Fruit fly (Drosophila melanogaster): ENCODE results near the gene COX4.
A peak's percentile ranks its signal among the peaks of the same experiment; 100 is the strongest.

Gene COX4

dm6 chr2L:19947992-19948524 is 10.5 kb upstream of the COX4 start (continued):
- TF ChIP-seq maf-S (GFP tag; optimal IDR thresholded peaks at IDR 0.05): no peak
- no peak for TF ChIP-seq tap (tag; optimal IDR thresholded peaks at IDR 0.05)
- TF ChIP-seq CG8281 (tag; optimal IDR thresholded peaks at IDR 0.05): no peak
- no peak for TF ChIP-seq CG30020 (tag; optimal IDR thresholded peaks at IDR 0.05)
- peak; percentile 89 for TF ChIP-seq CG8359 (GFP tag; optimal IDR thresholded peaks at IDR 0.05; ENCODE audit: borderline replicate concordance)
- no peak for TF ChIP-seq esg (GFP tag; conservative IDR thresholded peaks at IDR 0.05)
- TF ChIP-seq CG18262 (tag; optimal IDR thresholded peaks at IDR 0.05): no peak
- no peak for TF ChIP-seq nerfin-2 (GFP tag; IDR thresholded peaks at IDR 0.05; ENCODE audit: partially characterized antibody)
- TF ChIP-seq slp2 (GFP tag; optimal IDR thresholded peaks at IDR 0.05): no peak
- peak; percentile 84 for TF ChIP-seq CG6654 (GFP tag; optimal IDR thresholded peaks at IDR 0.05)
- TF ChIP-seq bsh (GFP tag; optimal IDR thresholded peaks at IDR 0.05): no peak
- no peak for TF ChIP-seq CG14667 (GFP tag; IDR thresholded peaks at IDR 0.05)
- TF ChIP-seq Bdp1 (GFP tag; optimal IDR thresholded peaks at IDR 0.05): no peak
- peak; percentile 66 for TF ChIP-seq lab (GFP tag; optimal IDR thresholded peaks at IDR 0.05)
- no peak for TF ChIP-seq CG13894 (tag; optimal IDR thresholded peaks at IDR 0.05)
- TF ChIP-seq CG6272 (GFP tag; IDR thresholded peaks at IDR 0.05): no peak
- TF ChIP-seq zfh2 (GFP tag; optimal IDR thresholded peaks at IDR 0.05): no peak
- TF ChIP-seq CG32532 (GFP tag; IDR thresholded peaks at IDR 0.05): no peak
- no peak for TF ChIP-seq NfI (GFP tag; optimal IDR thresholded peaks at IDR 0.05)
- no peak for TF ChIP-seq ci (GFP tag; IDR thresholded peaks at IDR 0.05)
- peak; percentile 56 for TF ChIP-seq Blimp-1 (GFP tag; optimal IDR thresholded peaks at IDR 0.05)
- TF ChIP-seq yki (optimal IDR thresholded peaks at IDR 0.05): no peak

- TF ChIP-seq Ravus (GFP tag; IDR thresholded peaks at IDR 0.05) (no peak), gce (GFP tag; IDR thresholded peaks at IDR 0.05) (no peak), crp (GFP tag; optimal IDR thresholded peaks at IDR 0.05) (no peak), CG1792 (GFP tag; optimal IDR thresholded peaks at IDR 0.05) (peak; percentile 15), sens (GFP tag) (peak; percentile 87), CG11723 (GFP tag; optimal IDR thresholded peaks at IDR 0.05) (no peak), onecut (GFP tag; IDR thresholded peaks at IDR 0.05) (0 out of 2 replicates have a peak, but pooled peaks have one; percentile 5), insv (GFP tag; optimal IDR thresholded peaks at IDR 0.05) (no peak), CG9727 (GFP tag; optimal IDR thresholded peaks at IDR 0.05) (peak; percentile 31), ci (GFP tag; IDR thresholded peaks at IDR 0.05) (0 out of 3 replicates have a peak, but pooled peaks have one; percentile 36), Hr78 (GFP tag; optimal IDR thresholded peaks at IDR 0.05) (no peak), sima (GFP tag; optimal IDR thresholded peaks at IDR 0.05) (no peak), unc-4 (GFP tag; IDR thresholded peaks at IDR 0.05; ENCODE audit: partially characterized antibody) (no peak), CG14965 (GFP tag; optimal IDR thresholded peaks at IDR 0.05; ENCODE audit: borderline replicate concordance) (peak; percentile 10), gem (tag; optimal IDR thresholded peaks at IDR 0.05) (peak; percentile 31), CG13287 (GFP tag; IDR thresholded peaks at IDR 0.05; ENCODE audit: partially characterized antibody) (no peak), nerfin-1 (tag; optimal IDR thresholded peaks at IDR 0.05) (no peak), CG7839 (tag; optimal IDR thresholded peaks at IDR 0.05) (no peak), CG12744 (GFP tag; optimal IDR thresholded peaks at IDR 0.05) (no peak), CG2875 (GFP tag; optimal IDR thresholded peaks at IDR 0.05) (peak; percentile 18), oc (tag; optimal IDR thresholded peaks at IDR 0.05) (peak; percentile 26), Spps (tag; optimal IDR thresholded peaks at IDR 0.05) (no peak), Oli (tag; optimal IDR thresholded peaks at IDR 0.05) (no peak), HmgZ (tag; optimal IDR thresholded peaks at IDR 0.05) (no peak), chn (GFP tag; optimal IDR thresholded peaks at IDR 0.05) (no peak), slou (GFP tag; optimal IDR thresholded peaks at IDR 0.05) (no peak), Pdp1 (GFP tag; optimal IDR thresholded peaks at IDR 0.05) (peak in 1 of 2 experiments; percentile 28), CG8478 (optimal IDR thresholded peaks at IDR 0.05) (no peak), CG2889 (GFP tag; IDR thresholded peaks at IDR 0.05) (no peak)
These were observed 8.9 kb upstream of the COX4 start for dm6 chr2L:19949600-19949999.
